Fruit fly (Drosophila melanogaster): ENCODE data around the gene Uvrag.

dm6 chr2L:13268040-13268652 is 18.4 kb upstream of the Uvrag start:
- no peak for TF ChIP-seq CTCF (optimal IDR thresholded peaks at IDR 0.05)
- no peak for TF ChIP-seq CG8478 (optimal IDR thresholded peaks at IDR 0.05)
